Worm (Caenorhabditis elegans) whole organism, mixed stage, embryonic: ENCODE measurements around the gene rps-28.

Experiments
- blmp-1 ChIP-seq: fragments of 150-350 bp; optimal IDR thresholded peaks from 2 replicates; lab custom pipeline; 2014; ENCODE audit warnings: missing biosample characterization, missing genetic modification characterization
- ces-1 ChIP-seq: fragments of 150-350 bp; optimal IDR thresholded peaks from 2 replicates; lab custom pipeline; 2014; ENCODE audit warnings: missing biosample characterization, missing genetic modification reagents, missing genetic modification characterization
- elt-3 ChIP-seq: fragments of 150-350 bp; optimal IDR thresholded peaks from 2 replicates; lab custom pipeline; 2014; ENCODE audit warnings: missing biosample characterization, missing genetic modification characterization
- lin-13 ChIP-seq: fragments of 150-350 bp; optimal IDR thresholded peaks from 2 replicates; lab custom pipeline; 2014; ENCODE audit warnings: missing biosample characterization, missing genetic modification characterization
- lin-32 ChIP-seq: fragments of 200-800 bp; sonication (Bioruptor generic); optimal IDR thresholded peaks from 2 replicates; lab custom pipeline; 2018; ENCODE audit warnings: mild to moderate bottlenecking, missing genetic modification characterization, missing compliant biosample characterization
- pha-4 ChIP-seq: fragments of 150-350 bp; optimal IDR thresholded peaks from 2 replicates; lab custom pipeline; 2018; ENCODE audit warnings: missing biosample characterization, missing genetic modification reagents, missing genetic modification characterization
- unc-62 ChIP-seq: fragments of 150-350 bp; optimal IDR thresholded peaks from 2 replicates; lab custom pipeline; 2014; ENCODE audit warnings: missing biosample characterization, missing genetic modification reagents, missing genetic modification characterization
- zip-8 ChIP-seq: fragments of 150-350 bp; optimal IDR thresholded peaks from 2 replicates; lab custom pipeline; 2014; ENCODE audit warnings: missing biosample characterization, missing genetic modification characterization

ce11 chrIV:1632593-1632992 is 26.9 kb upstream of the rps-28 start:
- TF ChIP-seq ces-1 (GFP tag; lab: Kevin White, UChicago) (no peak), elt-3 (tag; lab: Kevin White, UChicago) (no peak), zip-8 (no peak), blmp-1 (no peak), pha-4 (no peak), unc-62 (no peak), lin-13 (tag; lab: Kevin White, UChicago) (no peak), lin-32 (GFP tag; lab: Kevin White, UChicago) (no peak)
